Worm (Caenorhabditis elegans): ENCODE data around the gene T01H3.3.

- TF ChIP-seq med-1 (GFP tag; optimal IDR thresholded peaks at IDR 0.05; ENCODE audit: insufficient read depth) (no peak), ztf-23 (GFP tag; IDR thresholded peaks at IDR 0.05) (no peak), ref-1 (GFP tag; conservative IDR thresholded peaks at IDR 0.05) (no peak), flt-1 (GFP tag; IDR thresholded peaks at IDR 0.05) (no peak), cog-1 (tag; optimal IDR thresholded peaks at IDR 0.05) (no peak)
Observed at ce11 chrII:7832054-7832453, 41.6 kb downstream of the T01H3.3 start, which contains the start of gene T09A5.14.
